Worm (Caenorhabditis elegans): Measurements from ENCODE around the gene T07A9.15.

The T07A9.15 gene

ce11 chrIV:427100-427908, 34.0 kb upstream of the T07A9.15 start:
- peak; percentile 3 for TF ChIP-seq aly-2 (tag; optimal IDR thresholded peaks at IDR 0.05)
- no peak for TF ChIP-seq C34B4.2 (tag; optimal IDR thresholded peaks at IDR 0.05)
- TF ChIP-seq Y116A8C.19 (tag; optimal IDR thresholded peaks at IDR 0.05; ENCODE audit: borderline replicate concordance): no peak
- no peak for TF ChIP-seq nhr-84 (tag; optimal IDR thresholded peaks at IDR 0.05)
- no peak for TF ChIP-seq efl-1 (optimal IDR thresholded peaks at IDR 0.05)
- peak in 1 of 2 experiments; percentile 69 for TF ChIP-seq efl-1 (GFP tag; optimal IDR thresholded peaks at IDR 0.05 in 1 of 2)

DNA sequence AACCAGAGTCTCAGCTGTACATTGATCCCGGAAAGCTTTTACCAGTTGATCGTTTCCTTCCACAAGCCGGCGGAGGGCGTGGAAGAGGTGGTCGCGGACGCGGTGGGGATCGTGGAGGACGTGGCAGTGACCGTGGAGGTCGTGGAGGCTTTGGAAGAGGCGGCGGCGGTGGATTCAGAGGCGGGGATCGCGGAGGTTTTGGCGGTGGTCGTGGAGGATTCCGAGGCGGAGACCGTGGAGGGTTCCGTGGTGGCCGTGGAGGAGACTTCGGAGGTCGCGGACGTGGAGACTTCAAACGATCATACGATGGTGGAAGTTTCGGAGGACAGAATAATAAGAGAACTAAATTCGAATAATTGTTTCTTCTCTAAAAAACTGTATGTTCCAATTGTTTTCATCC, 33.3 kb upstream of the T07A9.15 start:
- TF ChIP-seq efl-1 (optimal IDR thresholded peaks at IDR 0.05): no peak
- peak in 1 of 2 experiments; percentile 10 for TF ChIP-seq efl-1 (GFP tag; optimal IDR thresholded peaks at IDR 0.05 in 1 of 2)
- TF ChIP-seq ceh-8 (GFP tag; optimal IDR thresholded peaks at IDR 0.05): peak; percentile 50
- TF ChIP-seq C04F5.9 (tag; optimal IDR thresholded peaks at IDR 0.05): no peak
- TF ChIP-seq mdl-1 (tag; optimal IDR thresholded peaks at IDR 0.05): no peak
- no peak for TF ChIP-seq rnt-1 (tag; optimal IDR thresholded peaks at IDR 0.05)

DNA sequence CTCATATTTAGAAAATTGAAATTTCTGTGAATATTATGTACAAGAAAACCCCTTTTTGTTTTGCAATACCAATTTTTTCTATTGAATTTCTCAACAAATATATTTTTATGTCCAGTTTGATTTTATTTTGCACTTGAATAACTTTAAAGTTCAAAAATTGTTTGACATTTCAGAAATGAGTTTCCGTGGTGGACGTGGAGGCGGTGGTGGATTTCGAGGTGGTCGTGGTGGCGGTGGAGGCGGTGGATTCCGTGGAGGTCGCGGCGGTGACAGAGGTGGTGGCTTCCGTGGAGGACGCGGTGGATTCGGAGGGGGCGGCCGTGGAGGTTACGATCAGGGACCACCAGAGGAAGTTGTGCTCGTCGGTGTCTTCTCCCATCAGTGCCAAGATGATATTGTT, 32.6 kb upstream of the T07A9.15 start, which contains the start of gene garr-1:
Gene garr-1, plus strand, starts transcription at position 174 of the 400 bp plus-strand sequence.
- no peak for TF ChIP-seq isw-1 (GFP tag; IDR thresholded peaks at IDR 0.05)
- no peak for TF ChIP-seq nhr-12 (tag; optimal IDR thresholded peaks at IDR 0.05)
- no peak for TF ChIP-seq C04F5.9 (tag; optimal IDR thresholded peaks at IDR 0.05)
- no peak for TF ChIP-seq nhr-77 (tag; optimal IDR thresholded peaks at IDR 0.05)
- no peak for TF ChIP-seq lsy-2 (tag; optimal IDR thresholded peaks at IDR 0.05)
- no peak for TF ChIP-seq ceh-90 (tag; optimal IDR thresholded peaks at IDR 0.05)
- TF ChIP-seq fos-1 (tag; optimal IDR thresholded peaks at IDR 0.05): no peak
- no peak for TF ChIP-seq nhr-11 (tag; optimal IDR thresholded peaks at IDR 0.05)
- no peak for TF ChIP-seq egl-27 (tag; optimal IDR thresholded peaks at IDR 0.05)
- TF ChIP-seq lin-35 (GFP tag; optimal IDR thresholded peaks at IDR 0.05): no peak
- no peak for TF ChIP-seq ceh-82 (tag; optimal IDR thresholded peaks at IDR 0.05)
- no peak for TF ChIP-seq pqm-1 (tag; optimal IDR thresholded peaks at IDR 0.05)
- TF ChIP-seq sox-4 (tag; optimal IDR thresholded peaks at IDR 0.05): no peak
- no peak for TF ChIP-seq grh-1 (GFP tag; IDR thresholded peaks at IDR 0.05)
- no peak for TF ChIP-seq ets-5 (GFP tag; IDR thresholded peaks at IDR 0.05)
- no peak for TF ChIP-seq irx-1 (tag; optimal IDR thresholded peaks at IDR 0.05)
- no peak for TF ChIP-seq nhr-84 (tag; optimal IDR thresholded peaks at IDR 0.05)
- no peak for TF ChIP-seq C16A3.4 (tag; optimal IDR thresholded peaks at IDR 0.05)
- no peak for TF ChIP-seq C34B4.2 (tag; optimal IDR thresholded peaks at IDR 0.05)

ce11 chrIV:425546-425945, 32.2 kb upstream of the T07A9.15 start:
- TF ChIP-seq zag-1 (tag; optimal IDR thresholded peaks at IDR 0.05) (no peak), unc-30 (tag; optimal IDR thresholded peaks at IDR 0.05) (no peak), F16B12.6 (tag; optimal IDR thresholded peaks at IDR 0.05) (no peak), egl-13 (tag; optimal IDR thresholded peaks at IDR 0.05) (no peak), mdl-1 (tag; optimal IDR thresholded peaks at IDR 0.05) (no peak), nhr-84 (tag; optimal IDR thresholded peaks at IDR 0.05) (no peak), nhr-71 (tag; optimal IDR thresholded peaks at IDR 0.05) (peak; percentile 28), aha-1 (tag; optimal IDR thresholded peaks at IDR 0.05) (no peak), blmp-1 (tag; optimal IDR thresholded peaks at IDR 0.05) (no peak), fkh-4 (tag; optimal IDR thresholded peaks at IDR 0.05; ENCODE audit: borderline replicate concordance) (no peak), C34B4.2 (tag; optimal IDR thresholded peaks at IDR 0.05) (no peak), isw-1 (GFP tag; IDR thresholded peaks at IDR 0.05) (0 out of 2 replicates have a peak, but pooled peaks have one; percentile 5), sptf-1 (tag; optimal IDR thresholded peaks at IDR 0.05) (no peak), pax-3 (tag; optimal IDR thresholded peaks at IDR 0.05) (no peak), elt-3 (tag; optimal IDR thresholded peaks at IDR 0.05) (peak in 1 of 6 experiments; percentile 59), fkh-10 (GFP tag; optimal IDR thresholded peaks at IDR 0.05) (no peak), nhr-11 (tag; optimal IDR thresholded peaks at IDR 0.05) (no peak), Y116A8C.19 (tag; optimal IDR thresholded peaks at IDR 0.05; ENCODE audit: borderline replicate concordance) (no peak), fkh-8 (tag; optimal IDR thresholded peaks at IDR 0.05) (no peak), nhr-19 (GFP tag; conservative IDR thresholded peaks at IDR 0.05) (no peak), egl-27 (tag; optimal IDR thresholded peaks at IDR 0.05) (no peak), tlp-1 (tag; optimal IDR thresholded peaks at IDR 0.05) (no peak), rnt-1 (tag; optimal IDR thresholded peaks at IDR 0.05) (peak; percentile 10), skn-1 (tag; optimal IDR thresholded peaks at IDR 0.05) (peak; percentile 35), lin-39 (tag; optimal IDR thresholded peaks at IDR 0.05) (no peak), ceh-82 (tag; optimal IDR thresholded peaks at IDR 0.05) (peak in 2 of 3 experiments; percentile 12 to 54), lir-3 (tag; optimal IDR thresholded peaks at IDR 0.05; ENCODE audit: poor library complexity) (no peak), lin-13 (GFP tag; optimal IDR thresholded peaks at IDR 0.05) (no peak), hpl-2 (GFP tag; optimal IDR thresholded peaks at IDR 0.05) (no peak)
